Fruit fly (Drosophila melanogaster) whole organism, embryonic: ENCODE measurements around the gene Bug22.

Experiments used
- CG11093 ChIP-seq: fragments of 200-800 bp; sonication (Bioruptor generic); IDR thresholded peaks from 3 replicates; pipeline ENCODE4 v1.3.6; 2022; ENCODE audit warnings: missing biosample characterization, missing genetic modification characterization
- CG1233 ChIP-seq: fragments of 200-800 bp; sonication (Bioruptor generic); optimal IDR thresholded peaks from 4 replicates; lab custom pipeline; 2018; ENCODE audit warnings: missing biosample characterization, mild to moderate bottlenecking, missing genetic modification characterization
- CG14441 ChIP-seq: fragments of 200-800 bp; sonication (Bioruptor generic); IDR thresholded peaks from 2 replicates; pipeline ENCODE4 v1.3.6; 2022; ENCODE audit warnings: missing biosample characterization, missing genetic modification characterization
- CG17568 ChIP-seq: fragments of 200-800 bp; sonication (Bioruptor generic); optimal IDR thresholded peaks from 2 replicates; lab custom pipeline; 2018; ENCODE audit warnings: missing biosample characterization, mild to moderate bottlenecking, missing genetic modification characterization, moderate library complexity
- CG18011 ChIP-seq: fragments of 200-800 bp; sonication (Bioruptor generic); optimal IDR thresholded peaks from 2 replicates; lab custom pipeline; 2017; ENCODE audit warnings: missing biosample characterization, missing genetic modification characterization, mild to moderate bottlenecking, moderate library complexity, missing genotype
- CG18599 ChIP-seq: fragments of 200-800 bp; sonication (Bioruptor generic); optimal IDR thresholded peaks from 3 replicates; lab custom pipeline; 2017; ENCODE audit warnings: missing biosample characterization, missing genetic modification characterization, mild to moderate bottlenecking, moderate library complexity, missing genetic modification reagents
- CG30403 ChIP-seq: fragments of 200-800 bp; sonication (Bioruptor generic); optimal IDR thresholded peaks from 3 replicates; lab custom pipeline; 2016; ENCODE audit warnings: missing biosample characterization, missing genetic modification characterization
- CG33213 ChIP-seq: fragments of 200-800 bp; sonication (Bioruptor generic); optimal IDR thresholded peaks from 3 replicates; lab custom pipeline; 2016; ENCODE audit warnings: missing biosample characterization, missing genetic modification characterization
- Dll ChIP-seq: fragments of 200-800 bp; sonication (Bioruptor generic); IDR thresholded peaks from 4 replicates; pipeline ENCODE4 v1.3.6; 2022; ENCODE audit warnings: missing biosample characterization, missing genetic modification characterization; ENCODE audit not compliant: partially characterized antibody
- Mes4 ChIP-seq: fragments of 200-800 bp; sonication (Bioruptor generic); optimal IDR thresholded peaks from 2 replicates; lab custom pipeline; 2016; ENCODE audit warnings: missing biosample characterization, missing genetic modification characterization
- TFAM ChIP-seq: fragments of 200-800 bp; sonication (Bioruptor generic); optimal IDR thresholded peaks from 2 replicates; lab custom pipeline; 2017; ENCODE audit warnings: missing biosample characterization, missing genetic modification characterization, inconsistent platforms
- crc ChIP-seq: fragments of 200-800 bp; sonication (Bioruptor generic); optimal IDR thresholded peaks from 2 replicates; lab custom pipeline; 2016; ENCODE audit warnings: missing biosample characterization, missing genetic modification characterization
- sens ChIP-seq: fragments of 200-800 bp; sonication (Bioruptor generic); peaks from one replicate; lab custom pipeline; 2016; ENCODE audit warnings: missing biosample characterization, missing genetic modification characterization

DNA sequence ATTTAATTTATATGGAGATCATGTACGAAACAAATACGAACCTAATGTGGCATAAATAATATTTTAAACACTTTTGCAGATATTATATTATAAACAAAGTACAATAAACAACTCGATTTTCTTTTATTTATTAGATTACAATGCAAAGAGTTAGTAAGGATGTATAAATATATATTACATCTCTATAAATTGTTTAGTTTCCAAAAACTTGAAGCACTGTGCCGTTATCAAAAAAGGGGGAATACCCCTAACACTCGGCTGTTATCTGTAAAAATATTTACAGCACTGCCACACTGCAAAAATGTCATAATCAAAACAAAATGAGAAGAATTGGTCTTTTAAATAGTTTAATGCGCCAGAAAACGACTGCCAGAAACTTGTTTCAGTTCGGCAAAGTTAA lies 2.2 kb downstream of the Bug22 start, which contains the start of gene CG5188:
- TF ChIP-seq Mes4 (GFP tag; lab: Kevin White, UChicago) (no peak), sens (GFP tag; lab: Kevin White, UChicago) (no peak), CG18011 (GFP tag; lab: Kevin White, UChicago) (no peak), Dll (GFP tag; lab: Robert Waterston, UW) (peak; percentile 35; the same call in 1 of the 4 replicates), CG33213 (GFP tag; lab: Kevin White, UChicago) (no peak), crc (GFP tag; lab: Kevin White, UChicago) (no peak), CG14441 (GFP tag; lab: Robert Waterston, UW) (no peak), CG11093 (GFP tag; lab: Robert Waterston, UW) (no peak), TFAM (GFP tag; lab: Kevin White, UChicago) (no peak), CG1233 (GFP tag; lab: Kevin White, UChicago) (no peak), CG30403 (GFP tag; lab: Kevin White, UChicago) (peak; percentile 50), CG18599 (GFP tag; lab: Kevin White, UChicago) (no peak), CG17568 (no peak)
